Worm (Caenorhabditis elegans) whole organism, late embryonic: ENCODE results near the gene math-21.

ENCODE experiments used
- C08G9.2 ChIP-seq: sonication (generic microtip); optimal IDR thresholded peaks from 2 replicates; lab custom pipeline; 2016; ENCODE audit warnings: mild to moderate bottlenecking, missing genetic modification characterization, moderate library complexity, missing compliant biosample characterization
- ama-1 ChIP-seq: fragments of 150-350 bp; optimal IDR thresholded peaks from 2 replicates; lab custom pipeline; 2014
- ceh-14 ChIP-seq: sonication (generic microtip); optimal IDR thresholded peaks from 2 replicates; lab custom pipeline; 2016; ENCODE audit warnings: missing genotype, missing genetic modification characterization, missing compliant biosample characterization
- dmd-4 ChIP-seq: sonication (generic microtip); optimal IDR thresholded peaks from 2 replicates; lab custom pipeline; 2016; ENCODE audit warnings: borderline replicate concordance, missing genetic modification characterization, missing compliant biosample characterization
- fkh-10 ChIP-seq: fragments of 150-350 bp; optimal IDR thresholded peaks from 2 replicates; lab custom pipeline; 2014; ENCODE audit warnings: missing biosample characterization, missing genetic modification reagents, missing genetic modification characterization
- hlh-30 ChIP-seq: sonication (generic microtip); optimal IDR thresholded peaks from 2 replicates; lab custom pipeline; 2017; ENCODE audit warnings: antibody characterized with exemption, missing genetic modification characterization, missing compliant biosample characterization; ENCODE audit not compliant: insufficient read depth
- pqm-1 ChIP-seq: sonication (generic microtip); optimal IDR thresholded peaks from 2 replicates; lab custom pipeline; 2016; ENCODE audit warnings: missing genetic modification characterization, missing compliant biosample characterization

- TF ChIP-seq hlh-30 (tag; lab: Kevin White, UChicago): no peak
- TF ChIP-seq C08G9.2 (tag; lab: Kevin White, UChicago): no peak
- no peak for TF ChIP-seq ama-1 (lab: Kevin White, UChicago)
- TF ChIP-seq ceh-14 (tag; lab: Kevin White, UChicago): no peak
- no peak for TF ChIP-seq fkh-10 (GFP tag; lab: Kevin White, UChicago)
- no peak for TF ChIP-seq pqm-1 (tag; lab: Kevin White, UChicago)
- no peak for TF ChIP-seq dmd-4 (tag; lab: Kevin White, UChicago)
Observed at ce11 chrII:1996237-1996636, 2.4 kb downstream of the math-21 start, which contains the start of gene math-20.
